Worm (Caenorhabditis elegans): ENCODE results near the gene dod-6.

The dod-6 gene

DNA sequence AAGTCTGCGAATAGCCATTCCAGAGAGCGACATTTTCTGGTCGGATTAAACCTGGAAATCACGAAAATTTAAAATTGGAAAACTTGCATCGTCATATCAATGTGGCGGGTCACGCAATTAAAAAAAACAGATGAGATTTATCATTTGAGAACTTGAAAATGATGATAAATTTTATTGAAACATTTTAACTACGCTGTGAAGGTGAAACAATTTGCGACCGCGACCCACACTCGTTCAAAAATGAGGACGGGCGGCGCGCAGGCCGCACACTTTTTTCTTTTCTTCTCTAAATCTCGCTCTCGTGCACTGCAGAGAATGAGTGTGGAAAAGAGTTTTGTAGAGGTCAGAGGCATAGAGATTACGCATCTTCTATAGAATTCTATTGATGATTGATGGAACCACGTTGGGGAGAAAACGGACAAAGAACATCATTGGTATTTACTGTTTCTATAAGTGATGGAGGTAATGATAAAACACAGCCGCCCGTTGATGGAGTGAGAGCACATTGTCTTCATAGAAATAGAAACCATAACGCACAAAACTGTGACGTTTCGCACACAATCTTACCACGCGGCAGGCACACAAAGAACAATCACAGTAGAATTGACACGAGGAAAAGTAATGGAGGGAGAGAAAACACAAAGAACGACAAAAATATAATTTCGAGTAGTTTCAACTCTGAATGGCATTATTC is 19.2 kb downstream of the dod-6 start, which contains the start of gene cts-1 (continued):
- peak; percentile 55 for TF ChIP-seq unc-62 (GFP tag; optimal IDR thresholded peaks at IDR 0.05)
- TF ChIP-seq repo-1 (tag; optimal IDR thresholded peaks at IDR 0.05), result peak; percentile 6
- peak; percentile 49 for TF ChIP-seq B0035.1 (tag; optimal IDR thresholded peaks at IDR 0.05)
- TF ChIP-seq F10E7.11 (tag; optimal IDR thresholded peaks at IDR 0.05), result peak; percentile 32
- no peak for TF ChIP-seq cebp-1 (GFP tag; IDR thresholded peaks at IDR 0.05)
- peak; percentile 73 for TF ChIP-seq cebp-1 (tag; optimal IDR thresholded peaks at IDR 0.05)
- TF ChIP-seq atf-7 (tag; optimal IDR thresholded peaks at IDR 0.05), result peak; percentile 80
- no peak for TF ChIP-seq zim-3 (tag; optimal IDR thresholded peaks at IDR 0.05)
- peak; percentile 7 for TF ChIP-seq snpc-3.4 (tag; optimal IDR thresholded peaks at IDR 0.05)
- peak; percentile 54 for TF ChIP-seq ztf-18 (tag; optimal IDR thresholded peaks at IDR 0.05)
- TF ChIP-seq let-607 (tag; optimal IDR thresholded peaks at IDR 0.05), result peak; percentile 63 to 91
- no peak for TF ChIP-seq madf-8 (GFP tag; conservative IDR thresholded peaks at IDR 0.05)
- peak; percentile 7 for TF ChIP-seq ztf-26 (tag; optimal IDR thresholded peaks at IDR 0.05)
- TF ChIP-seq madf-3 (GFP tag; IDR thresholded peaks at IDR 0.05), result no peak
- no peak for TF ChIP-seq xnd-1 (tag; optimal IDR thresholded peaks at IDR 0.05)
- peak; percentile 52 for TF ChIP-seq ztf-22 (GFP tag; optimal IDR thresholded peaks at IDR 0.05)
- TF ChIP-seq nhr-90 (tag; optimal IDR thresholded peaks at IDR 0.05), result peak; percentile 63
- peak; percentile 23 for TF ChIP-seq F49E8.2 (tag; optimal IDR thresholded peaks at IDR 0.05; ENCODE audit: insufficient read depth)
- TF ChIP-seq F22D6.2 (tag; optimal IDR thresholded peaks at IDR 0.05), result peak; percentile 75
- TF ChIP-seq gei-17 (GFP tag; optimal IDR thresholded peaks at IDR 0.05), result no peak
- peak; percentile 57 for TF ChIP-seq lin-54 (GFP tag; optimal IDR thresholded peaks at IDR 0.05)
- peak; percentile 61 for TF ChIP-seq madf-10 (tag; optimal IDR thresholded peaks at IDR 0.05)
- TF ChIP-seq ztf-28 (GFP tag; IDR thresholded peaks at IDR 0.05), result no peak
- peak; percentile 73 for TF ChIP-seq lin-40 (tag; optimal IDR thresholded peaks at IDR 0.05)
- peak; percentile 92 for TF ChIP-seq attf-5 (GFP tag; optimal IDR thresholded peaks at IDR 0.05)
- TF ChIP-seq ztf-3 (GFP tag; optimal IDR thresholded peaks at IDR 0.05), result no peak
- no peak for TF ChIP-seq mcd-1 (GFP tag; IDR thresholded peaks at IDR 0.05)
- TF ChIP-seq nfya-2 (GFP tag; IDR thresholded peaks at IDR 0.05), result no peak
- no peak for TF ChIP-seq attf-6 (GFP tag; IDR thresholded peaks at IDR 0.05)
- TF ChIP-seq snpc-4 (GFP tag; optimal IDR thresholded peaks at IDR 0.05), result peak; percentile 60
- peak in 3 of 4 experiments; percentile 57 to 62 (median 61) for TF ChIP-seq snpc-4 (tag; optimal IDR thresholded peaks at IDR 0.05)
- TF ChIP-seq aptf-3 (GFP tag; IDR thresholded peaks at IDR 0.05), result no peak

ce11 chrIII:10218587-10218986 is 21.1 kb downstream of the dod-6 start, which contains the start of the genes rde-4 and cox-14:
Gene rde-4 (minus strand): TSS chrIII:10218646.
Gene cox-14 (plus strand): TSS chrIII:10218942.
- TF ChIP-seq lin-35 (GFP tag; optimal IDR thresholded peaks at IDR 0.05) (peak in 1 of 3 experiments; percentile 86), cebp-2 (GFP tag; IDR thresholded peaks at IDR 0.05) (no peak), B0261.1 (tag; optimal IDR thresholded peaks at IDR 0.05) (no peak), snpc-1.1 (tag; optimal IDR thresholded peaks at IDR 0.05; ENCODE audit: insufficient read depth) (no peak), lsy-27 (tag; optimal IDR thresholded peaks at IDR 0.05; ENCODE audit: borderline replicate concordance, insufficient read depth) (no peak), ceh-91 (GFP tag; IDR thresholded peaks at IDR 0.05) (no peak), zim-3 (tag; optimal IDR thresholded peaks at IDR 0.05) (no peak), Y56A3A.18 (GFP tag; IDR thresholded peaks at IDR 0.05) (no peak), Y53F4B.3 (GFP tag; IDR thresholded peaks at IDR 0.05) (no peak), Y95B8A.8 (GFP tag; IDR thresholded peaks at IDR 0.05) (no peak), snpc-4 (GFP tag; optimal IDR thresholded peaks at IDR 0.05) (peak; percentile 29), snpc-4 (tag; optimal IDR thresholded peaks at IDR 0.05) (peak in 1 of 4 experiments; percentile 9), ama-1 (optimal IDR thresholded peaks at IDR 0.05) (no peak), ama-1 (GFP tag; optimal IDR thresholded peaks at IDR 0.05) (no peak), ccch-3 (GFP tag; optimal IDR thresholded peaks at IDR 0.05) (no peak), ets-4 (GFP tag; optimal IDR thresholded peaks at IDR 0.05) (no peak), lin-40 (tag; optimal IDR thresholded peaks at IDR 0.05) (no peak), gei-17 (GFP tag; optimal IDR thresholded peaks at IDR 0.05) (no peak), athp-1 (tag; optimal IDR thresholded peaks at IDR 0.05) (no peak), C06A6.2 (GFP tag; conservative IDR thresholded peaks at IDR 0.05) (no peak), dpl-1 (GFP tag; optimal IDR thresholded peaks at IDR 0.05) (peak; percentile 27), snpc-3.4 (tag; optimal IDR thresholded peaks at IDR 0.05) (no peak), unc-62 (GFP tag; optimal IDR thresholded peaks at IDR 0.05) (no peak)

Data from whole organism, young adult.